Worm (Caenorhabditis elegans): ENCODE measurements around the gene Y94H6A.5.

- TF ChIP-seq W03F9.2 (tag; optimal IDR thresholded peaks at IDR 0.05) (no peak), dao-5 (tag; optimal IDR thresholded peaks at IDR 0.05) (no peak)
Observed at ce11 chrIV:2658733-2659132, 45.0 kb downstream of the Y94H6A.5 start.

All from whole organism, L4/young adult.